Fruit fly (Drosophila melanogaster): ENCODE measurements around the gene CG7102.
A peak's percentile ranks its signal among the peaks of the same experiment; 100 is the strongest.

The CG7102 gene

dm6 chr2L:7872680-7873079 lies 14.6 kb downstream of the CG7102 start (continued):
- peak; percentile 88 for TF ChIP-seq CG14860 (GFP tag; IDR thresholded peaks at IDR 0.05; ENCODE audit: partially characterized antibody)
- no peak for TF ChIP-seq CG11398 (GFP tag; optimal IDR thresholded peaks at IDR 0.05)
- no peak for TF ChIP-seq schlank (tag; optimal IDR thresholded peaks at IDR 0.05)
- no peak for TF ChIP-seq CG4730 (GFP tag; IDR thresholded peaks at IDR 0.05)
- no peak for TF ChIP-seq HmgD (GFP tag; optimal IDR thresholded peaks at IDR 0.05)
- TF ChIP-seq CG7786 (GFP tag; optimal IDR thresholded peaks at IDR 0.05) = no peak
- TF ChIP-seq Hsf (GFP tag; optimal IDR thresholded peaks at IDR 0.05) = no peak
- no peak for TF ChIP-seq lmd (GFP tag; IDR thresholded peaks at IDR 0.05)
- TF ChIP-seq twi (tag; optimal IDR thresholded peaks at IDR 0.05) = no peak
- no peak for TF ChIP-seq CG33557 (GFP tag; optimal IDR thresholded peaks at IDR 0.05)
- no peak for TF ChIP-seq pan (optimal IDR thresholded peaks at IDR 0.05)
- TF ChIP-seq pan (GFP tag; optimal IDR thresholded peaks at IDR 0.05 in 1 of 2, IDR thresholded peaks at IDR 0.05 in 1 of 2) = no peak
- no peak for TF ChIP-seq CG6854 (GFP tag; optimal IDR thresholded peaks at IDR 0.05)
- no peak for TF ChIP-seq Fer2 (tag; optimal IDR thresholded peaks at IDR 0.05)
- no peak for TF ChIP-seq hkb (optimal IDR thresholded peaks at IDR 0.05)
- peak; percentile 32; the same call in 1 of the 2 replicates for TF ChIP-seq hkb (GFP tag; IDR thresholded peaks at IDR 0.05)
- no peak for TF ChIP-seq ara (GFP tag; IDR thresholded peaks at IDR 0.05)
- TF ChIP-seq CG17328 (GFP tag; IDR thresholded peaks at IDR 0.05) = no peak
- TF ChIP-seq pfk (GFP tag; optimal IDR thresholded peaks at IDR 0.05) = no peak
- no peak for TF ChIP-seq sc (optimal IDR thresholded peaks at IDR 0.05)
- TF ChIP-seq sc (GFP tag; optimal IDR thresholded peaks at IDR 0.05) = no peak
- no peak for TF ChIP-seq phol (tag; optimal IDR thresholded peaks at IDR 0.05)
- TF ChIP-seq pros (GFP tag; optimal IDR thresholded peaks at IDR 0.05) = no peak
- TF ChIP-seq CG12942 (GFP tag; optimal IDR thresholded peaks at IDR 0.05) = no peak
- TF ChIP-seq sna (GFP tag; IDR thresholded peaks at IDR 0.05; ENCODE audit: partially characterized antibody) = peak; percentile 74
- TF ChIP-seq CG2889 (GFP tag; IDR thresholded peaks at IDR 0.05) = no peak
- TF ChIP-seq gcm2 (GFP tag; optimal IDR thresholded peaks at IDR 0.05) = no peak
- TF ChIP-seq CkIIα-i1 (GFP tag; IDR thresholded peaks at IDR 0.05) = no peak
- no peak for TF ChIP-seq CG14965 (GFP tag; optimal IDR thresholded peaks at IDR 0.05; ENCODE audit: borderline replicate concordance)
- no peak for TF ChIP-seq NK7.1 (GFP tag; optimal IDR thresholded peaks at IDR 0.05)
- TF ChIP-seq gsb-n (tag; optimal IDR thresholded peaks at IDR 0.05) = no peak
- no peak for TF ChIP-seq CG2678 (tag; optimal IDR thresholded peaks at IDR 0.05)
- no peak for TF ChIP-seq cato (GFP tag; optimal IDR thresholded peaks at IDR 0.05; ENCODE audit: borderline replicate concordance)
- no peak for TF ChIP-seq E2f1 (GFP tag; IDR thresholded peaks at IDR 0.05)
- no peak for TF ChIP-seq ab (GFP tag; optimal IDR thresholded peaks at IDR 0.05)
- peak; percentile 50; the same call in 1 of the 2 replicates for TF ChIP-seq stc (GFP tag; IDR thresholded peaks at IDR 0.05)
- no peak for TF ChIP-seq CG5180 (GFP tag; optimal IDR thresholded peaks at IDR 0.05)
- TF ChIP-seq bab2 (GFP tag; optimal IDR thresholded peaks at IDR 0.05) = no peak
- peak; percentile 17; the same call in 2 of the 3 replicates for TF ChIP-seq ci (GFP tag; IDR thresholded peaks at IDR 0.05)
- no peak for TF ChIP-seq Max (GFP tag; optimal IDR thresholded peaks at IDR 0.05)
- no peak for TF ChIP-seq CG10543 (GFP tag; optimal IDR thresholded peaks at IDR 0.05)
- no peak for TF ChIP-seq so (GFP tag; IDR thresholded peaks at IDR 0.05)
- no peak for TF ChIP-seq zfh2 (GFP tag; optimal IDR thresholded peaks at IDR 0.05)
- no peak for TF ChIP-seq klu (GFP tag; IDR thresholded peaks at IDR 0.05)
- no peak for TF ChIP-seq Doc2 (GFP tag; IDR thresholded peaks at IDR 0.05)
- no peak for TF ChIP-seq CG3281 (GFP tag; optimal IDR thresholded peaks at IDR 0.05)
- TF ChIP-seq Oli (tag; optimal IDR thresholded peaks at IDR 0.05) = no peak
- TF ChIP-seq Rfx (GFP tag; IDR thresholded peaks at IDR 0.05) = peak; percentile 18; the same call in 1 of the 2 replicates
- no peak for TF ChIP-seq CG2712 (tag; optimal IDR thresholded peaks at IDR 0.05)
- no peak for TF ChIP-seq CG7928 (GFP tag; optimal IDR thresholded peaks at IDR 0.05)
- no peak for TF ChIP-seq CG12659 (GFP tag; optimal IDR thresholded peaks at IDR 0.05)
- no peak for TF ChIP-seq salm (tag; optimal IDR thresholded peaks at IDR 0.05)
- no peak for TF ChIP-seq Asciz (GFP tag; optimal IDR thresholded peaks at IDR 0.05)
